Fruit fly (Drosophila melanogaster) whole organism, pupa: ENCODE results near the gene NFAT.

Experiments
- CG10348 ChIP-seq: fragments of 200-800 bp; sonication (Bioruptor generic); IDR thresholded peaks from 2 replicates; pipeline ENCODE4 v1.3.6; 2022; ENCODE audit warnings: missing biosample characterization, missing genetic modification characterization
- CG13204 ChIP-seq: fragments of 200-800 bp; sonication (Bioruptor generic); optimal IDR thresholded peaks from 2 replicates; lab custom pipeline; 2018; ENCODE audit warnings: missing biosample characterization, mild to moderate bottlenecking, missing genetic modification characterization, moderate library complexity
- CG14655 ChIP-seq: fragments of 200-800 bp; sonication (Bioruptor generic); optimal IDR thresholded peaks from 3 replicates; lab custom pipeline; 2017; ENCODE audit warnings: mild to moderate bottlenecking, missing biosample characterization, missing genetic modification reagents, missing genetic modification characterization
- CG17806 ChIP-seq: fragments of 200-800 bp; sonication (Bioruptor generic); optimal IDR thresholded peaks from 2 replicates; lab custom pipeline; 2018; ENCODE audit warnings: missing biosample characterization, mild to moderate bottlenecking, missing genetic modification characterization, moderate library complexity
- CG8159 ChIP-seq: fragments of 200-800 bp; sonication (Bioruptor generic); optimal IDR thresholded peaks from 3 replicates; lab custom pipeline; 2018; ENCODE audit warnings: missing biosample characterization, mild to moderate bottlenecking, missing genetic modification characterization, moderate library complexity
- CG8301 ChIP-seq: fragments of 200-800 bp; sonication (Bioruptor generic); optimal IDR thresholded peaks from 2 replicates; lab custom pipeline; 2018; ENCODE audit warnings: missing biosample characterization, mild to moderate bottlenecking, missing genetic modification characterization
- D1 ChIP-seq: fragments of 200-800 bp; sonication (Bioruptor generic); optimal IDR thresholded peaks from 2 replicates; lab custom pipeline; 2018; ENCODE audit warnings: missing biosample characterization, mild to moderate bottlenecking, missing genetic modification characterization, moderate library complexity
- Ets98B ChIP-seq: fragments of 200-800 bp; sonication (Bioruptor generic); IDR thresholded peaks from 2 replicates; pipeline ENCODE4 v1.3.6; 2022; ENCODE audit warnings: missing biosample characterization, missing genetic modification characterization
- Pif1B ChIP-seq: fragments of 200-800 bp; sonication (Bioruptor generic); optimal IDR thresholded peaks from 3 replicates; lab custom pipeline; 2016; ENCODE audit warnings: missing biosample characterization, missing genetic modification characterization
- Snoo ChIP-seq: fragments of 200-800 bp; sonication (Bioruptor generic); optimal IDR thresholded peaks from 3 replicates; lab custom pipeline; 2017; ENCODE audit warnings: missing biosample characterization, mild to moderate bottlenecking, missing genetic modification characterization, inconsistent platforms
- fd96Ca ChIP-seq: fragments of 200-800 bp; sonication (Bioruptor generic); IDR thresholded peaks from 3 replicates; pipeline ENCODE4 v1.3.6; 2022; ENCODE audit warnings: missing biosample characterization, missing genetic modification characterization
- gl ChIP-seq: fragments of 200-800 bp; sonication (Bioruptor generic); optimal IDR thresholded peaks from 2 replicates; lab custom pipeline; 2018; ENCODE audit warnings: missing biosample characterization, mild to moderate bottlenecking, missing genetic modification characterization

- no peak for TF ChIP-seq CG14655 (GFP tag; lab: Kevin White, UChicago)
- TF ChIP-seq CG8301, result no peak
- no peak for TF ChIP-seq fd96Ca (GFP tag; lab: Robert Waterston, UW)
- no peak for TF ChIP-seq Snoo (tag; lab: Kevin White, UChicago)
- no peak for TF ChIP-seq D1
- no peak for TF ChIP-seq Pif1B (GFP tag; lab: Kevin White, UChicago)
- TF ChIP-seq CG17806, result no peak
- no peak for TF ChIP-seq CG13204
- no peak for TF ChIP-seq gl (tag; lab: Kevin White, UChicago)
- no peak for TF ChIP-seq CG8159 (tag; lab: Kevin White, UChicago)
- no peak for TF ChIP-seq Ets98B (GFP tag; lab: Robert Waterston, UW)
- TF ChIP-seq CG10348, result no peak
Observed at dm6 chrX:13676458-13676944, 52.0 kb downstream of the NFAT start, which contains the start of gene CG11162.
